Worm (Caenorhabditis elegans): ENCODE measurements around the gene C01G10.9.

ce11 chrV:15048107-15048506, 34.2 kb upstream of the C01G10.9 start, which contains the start of gene sdc-3:
- TF ChIP-seq W03F9.2 (tag; optimal IDR thresholded peaks at IDR 0.05) (no peak), him-1 (tag; optimal IDR thresholded peaks at IDR 0.05) (no peak), dao-5 (tag; optimal IDR thresholded peaks at IDR 0.05) (no peak)

All from whole organism, L4/young adult.